Worm (Caenorhabditis elegans) whole organism, L1 larva: ENCODE results near the gene oac-54.

ENCODE experiments used
- ces-1 ChIP-seq: fragments of 150-350 bp; optimal IDR thresholded peaks from 2 replicates; lab custom pipeline; 2014; ENCODE audit warnings: missing biosample characterization, missing genetic modification reagents, missing genetic modification characterization
- elt-2 ChIP-seq: sonication (generic microtip); optimal IDR thresholded peaks from 2 replicates; lab custom pipeline; 2016; ENCODE audit warnings: missing genetic modification characterization, mild to moderate bottlenecking, inconsistent platforms, missing compliant biosample characterization, missing genetic modification reagents
- fkh-4 ChIP-seq: sonication (generic microtip); optimal IDR thresholded peaks from 2 replicates; lab custom pipeline; 2016; ENCODE audit warnings: missing compliant biosample characterization, missing genetic modification characterization, borderline replicate concordance
- lin-35 ChIP-seq, 2 experiments: fragments of 150-350 bp; optimal IDR thresholded peaks; 2 replicates each; lab custom pipeline; 2014; ENCODE audit warnings: missing biosample characterization in 2 of 2, missing genetic modification characterization in 2 of 2, missing genetic modification reagents in 2 of 2
- pqm-1 ChIP-seq: sonication (generic microtip); optimal IDR thresholded peaks from 3 replicates; lab custom pipeline; 2017; ENCODE audit warnings: missing biosample characterization, missing genetic modification characterization

DNA sequence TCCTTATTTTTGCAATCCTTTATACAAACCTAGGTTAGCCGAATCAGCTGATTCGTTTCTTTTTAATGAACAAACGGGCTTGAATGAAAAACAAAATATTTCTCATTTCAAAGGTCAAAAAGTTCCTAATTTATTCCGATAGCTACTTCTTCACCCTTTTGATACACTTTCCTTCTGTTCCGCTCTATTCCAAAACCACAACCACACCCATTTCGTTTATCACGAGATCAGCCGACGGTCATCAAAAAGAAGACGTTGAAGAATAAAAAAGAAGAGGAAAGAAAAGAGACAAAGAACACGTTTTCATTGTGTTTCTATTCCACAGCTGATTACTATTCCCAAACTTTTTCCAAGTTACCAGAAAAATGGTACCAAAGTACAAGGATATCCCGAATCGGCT lies 9.8 kb upstream of the oac-54 start:
- no peak for TF ChIP-seq fkh-4 (tag; lab: Kevin White, UChicago)
- no peak for TF ChIP-seq lin-35 (GFP tag; optimal IDR thresholded peaks at IDR 0.05; lab: Kevin White, UChicago)
- no peak for TF ChIP-seq pqm-1 (tag; lab: Kevin White, UChicago)
- no peak for TF ChIP-seq ces-1
- TF ChIP-seq elt-2 (tag; lab: Kevin White, UChicago) = no peak
